Worm (Caenorhabditis elegans): ENCODE data around the gene mrps-5.

- TF ChIP-seq hlh-4 (tag; optimal IDR thresholded peaks at IDR 0.05) (no peak), sptf-1 (tag; optimal IDR thresholded peaks at IDR 0.05) (no peak), fkh-10 (GFP tag; optimal IDR thresholded peaks at IDR 0.05) (no peak), nhr-28 (tag; optimal IDR thresholded peaks at IDR 0.05) (no peak), egl-27 (tag; optimal IDR thresholded peaks at IDR 0.05) (no peak), mdl-1 (tag; optimal IDR thresholded peaks at IDR 0.05) (no peak), nhr-12 (tag; optimal IDR thresholded peaks at IDR 0.05) (no peak), ama-1 (optimal IDR thresholded peaks at IDR 0.05) (no peak), pax-3 (tag; optimal IDR thresholded peaks at IDR 0.05) (no peak), snpc-4 (tag; optimal IDR thresholded peaks at IDR 0.05) (no peak), ztf-11 (tag; optimal IDR thresholded peaks at IDR 0.05) (no peak), dpl-1 (GFP tag; optimal IDR thresholded peaks at IDR 0.05) (no peak)
These were observed 20.5 kb upstream of the mrps-5 start for ce11 chrV:12542683-12543319.

Measured in whole organism, L1 larva.